Fruit fly (Drosophila melanogaster): ENCODE results near the gene CG10700.

Gene CG10700

DNA sequence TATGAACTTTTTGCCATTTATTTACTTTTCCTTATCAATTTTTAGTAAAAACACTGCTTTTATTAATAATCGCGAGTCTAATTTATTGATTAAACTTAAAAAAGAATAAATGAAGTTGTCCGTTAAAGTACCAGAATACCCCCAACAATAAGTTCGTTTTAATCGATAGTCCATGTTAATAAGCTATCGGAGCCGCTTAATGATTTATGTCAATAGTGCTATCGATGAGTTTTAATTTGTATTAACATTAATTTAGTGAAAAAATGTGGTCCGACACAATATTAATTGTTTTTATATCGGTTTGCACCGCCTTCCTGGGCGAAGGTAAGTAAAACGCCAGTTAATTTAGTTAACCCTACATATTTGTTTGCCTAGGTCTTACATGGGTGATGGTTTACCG is 29.9 kb downstream of the CG10700 start, which contains the start of gene CG10470:
TSS of gene CG10470 (plus strand) at position 165 of the 400 bp plus-strand sequence.
- no peak for TF ChIP-seq CG8478 (optimal IDR thresholded peaks at IDR 0.05)
- no peak for TF ChIP-seq psq (optimal IDR thresholded peaks at IDR 0.05)
- no peak for TF ChIP-seq Dll (optimal IDR thresholded peaks at IDR 0.05)
- no peak for TF ChIP-seq pan (optimal IDR thresholded peaks at IDR 0.05)
- no peak for TF ChIP-seq usp (GFP tag; optimal IDR thresholded peaks at IDR 0.05)
- no peak for TF ChIP-seq EcR (GFP tag; optimal IDR thresholded peaks at IDR 0.05)

DNA sequence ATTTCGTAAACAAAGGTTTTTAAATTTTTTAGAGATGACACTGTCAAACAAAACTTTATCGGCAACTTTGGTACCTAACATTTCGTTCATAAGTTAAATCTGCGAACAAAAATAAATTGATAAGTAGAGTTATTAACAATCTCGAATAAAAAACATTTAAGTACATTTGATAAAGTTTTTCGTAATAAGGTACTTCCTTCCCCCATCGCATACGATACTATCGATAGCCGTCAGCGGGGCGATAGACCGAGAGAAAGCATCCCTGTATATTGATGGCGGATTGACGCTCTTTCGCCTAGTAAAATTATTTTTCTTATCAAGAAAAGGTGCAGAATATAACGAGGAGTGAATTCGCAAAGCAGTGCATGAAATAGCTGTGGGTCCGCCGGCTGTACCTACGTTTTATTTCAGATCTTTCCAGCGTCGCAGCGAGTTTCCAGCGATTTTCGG is 33.7 kb downstream of the CG10700 start, which contains the start of the genes Ttc19 and Acn:
TSS of gene Ttc19 (minus strand) at position 38 of the 450 bp plus-strand sequence.
TSS of gene Acn (plus strand) at position 245 of the 450 bp plus-strand sequence.
- TF ChIP-seq EcR (GFP tag; optimal IDR thresholded peaks at IDR 0.05): no peak

DNA sequence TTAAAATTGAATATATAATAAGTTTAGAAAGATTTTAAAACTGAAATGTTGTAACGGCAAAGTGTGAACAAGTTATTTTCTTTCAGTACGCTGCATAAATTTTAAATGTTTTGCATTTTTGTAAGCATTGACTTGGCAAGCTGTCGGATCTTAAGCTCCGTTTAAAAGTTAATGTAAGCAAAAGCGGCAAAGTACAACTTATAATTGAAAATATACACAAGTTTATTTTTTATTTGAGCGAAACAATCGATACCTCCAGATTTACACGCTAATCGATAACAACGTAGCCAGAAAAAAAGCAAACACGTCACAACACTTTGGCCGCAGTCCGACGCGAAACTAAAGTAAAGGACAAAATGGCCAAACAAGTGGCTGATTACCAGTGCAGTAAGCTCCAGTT is 37.2 kb downstream of the CG10700 start, which contains the start of gene Catsup:
TSS of gene Catsup (plus strand) at position 273 of the 400 bp plus-strand sequence.
- TF ChIP-seq Dll (optimal IDR thresholded peaks at IDR 0.05): no peak
- no peak for TF ChIP-seq pan (optimal IDR thresholded peaks at IDR 0.05)
- no peak for TF ChIP-seq CG8478 (optimal IDR thresholded peaks at IDR 0.05)
- TF ChIP-seq usp (GFP tag; optimal IDR thresholded peaks at IDR 0.05): no peak
- no peak for TF ChIP-seq EcR (GFP tag; optimal IDR thresholded peaks at IDR 0.05)
- TF ChIP-seq psq (optimal IDR thresholded peaks at IDR 0.05): no peak

- TF ChIP-seq psq (optimal IDR thresholded peaks at IDR 0.05): no peak
- TF ChIP-seq Dll (optimal IDR thresholded peaks at IDR 0.05): no peak
Observed at dm6 chr2L:19037455-19037854, 41.4 kb downstream of the CG10700 start.

- TF ChIP-seq CG8478 (optimal IDR thresholded peaks at IDR 0.05): no peak
- no peak for TF ChIP-seq Dll (optimal IDR thresholded peaks at IDR 0.05)
- no peak for TF ChIP-seq psq (optimal IDR thresholded peaks at IDR 0.05)
- TF ChIP-seq EcR (GFP tag; optimal IDR thresholded peaks at IDR 0.05): no peak
- TF ChIP-seq pan (optimal IDR thresholded peaks at IDR 0.05): no peak
Observed at dm6 chr2L:19037011-19037410, 41.8 kb downstream of the CG10700 start.

DNA sequence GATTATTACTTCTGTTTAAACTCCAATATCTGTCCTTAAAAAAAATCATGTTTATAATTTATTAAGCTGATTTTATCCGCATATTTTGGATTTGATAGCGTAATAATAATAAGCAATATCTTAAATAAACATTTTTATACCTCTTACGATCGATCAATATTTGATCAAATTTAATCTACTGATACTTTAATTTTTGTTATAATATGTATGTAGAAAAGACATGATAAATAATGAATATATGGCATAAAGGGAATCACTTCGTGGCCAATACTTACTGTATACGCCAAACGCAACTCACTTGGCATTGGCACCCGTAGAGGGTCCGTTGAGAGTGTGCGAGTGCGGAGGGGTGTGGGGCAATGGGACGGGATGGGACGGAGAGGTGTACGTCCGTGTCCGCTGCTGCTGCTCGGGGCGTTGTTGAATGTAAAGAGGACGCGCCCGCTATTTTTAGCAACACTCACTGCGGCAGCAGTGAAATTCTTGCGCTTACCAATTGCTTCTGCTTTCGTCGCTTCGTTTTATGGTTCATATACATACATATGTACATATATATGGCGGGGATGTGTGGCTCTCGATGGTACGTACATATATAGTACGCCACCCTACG is 42.6 kb downstream of the CG10700 start:
- TF ChIP-seq Dll (optimal IDR thresholded peaks at IDR 0.05): no peak
- TF ChIP-seq EcR (GFP tag; optimal IDR thresholded peaks at IDR 0.05): no peak
- TF ChIP-seq pan (optimal IDR thresholded peaks at IDR 0.05): no peak
- no peak for TF ChIP-seq usp (GFP tag; optimal IDR thresholded peaks at IDR 0.05)
- TF ChIP-seq CG8478 (optimal IDR thresholded peaks at IDR 0.05): no peak

DNA sequence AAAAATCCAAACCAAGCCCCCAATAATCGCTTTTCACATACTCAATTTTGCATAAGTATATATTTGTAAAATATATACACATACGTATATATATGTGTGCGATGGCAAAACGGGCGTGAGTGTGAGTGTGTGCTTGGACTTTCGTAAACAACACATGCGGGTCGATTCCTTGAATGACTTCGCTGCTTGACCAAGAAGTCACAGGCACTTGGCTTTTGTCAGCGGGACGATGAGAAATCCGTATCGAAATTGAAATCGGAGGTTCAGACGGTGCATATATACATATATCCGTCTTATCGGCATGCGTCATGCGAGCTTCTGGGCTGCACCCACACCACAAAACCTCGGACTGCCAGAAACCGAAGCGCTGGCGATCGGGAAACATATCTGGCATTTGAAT is 43.8 kb downstream of the CG10700 start:
- no peak for TF ChIP-seq usp (GFP tag; optimal IDR thresholded peaks at IDR 0.05)
- TF ChIP-seq Dll (optimal IDR thresholded peaks at IDR 0.05): no peak
- no peak for TF ChIP-seq EcR (GFP tag; optimal IDR thresholded peaks at IDR 0.05)
- TF ChIP-seq pan (optimal IDR thresholded peaks at IDR 0.05): no peak
- TF ChIP-seq CG8478 (optimal IDR thresholded peaks at IDR 0.05): no peak
- no peak for TF ChIP-seq psq (optimal IDR thresholded peaks at IDR 0.05)

DNA sequence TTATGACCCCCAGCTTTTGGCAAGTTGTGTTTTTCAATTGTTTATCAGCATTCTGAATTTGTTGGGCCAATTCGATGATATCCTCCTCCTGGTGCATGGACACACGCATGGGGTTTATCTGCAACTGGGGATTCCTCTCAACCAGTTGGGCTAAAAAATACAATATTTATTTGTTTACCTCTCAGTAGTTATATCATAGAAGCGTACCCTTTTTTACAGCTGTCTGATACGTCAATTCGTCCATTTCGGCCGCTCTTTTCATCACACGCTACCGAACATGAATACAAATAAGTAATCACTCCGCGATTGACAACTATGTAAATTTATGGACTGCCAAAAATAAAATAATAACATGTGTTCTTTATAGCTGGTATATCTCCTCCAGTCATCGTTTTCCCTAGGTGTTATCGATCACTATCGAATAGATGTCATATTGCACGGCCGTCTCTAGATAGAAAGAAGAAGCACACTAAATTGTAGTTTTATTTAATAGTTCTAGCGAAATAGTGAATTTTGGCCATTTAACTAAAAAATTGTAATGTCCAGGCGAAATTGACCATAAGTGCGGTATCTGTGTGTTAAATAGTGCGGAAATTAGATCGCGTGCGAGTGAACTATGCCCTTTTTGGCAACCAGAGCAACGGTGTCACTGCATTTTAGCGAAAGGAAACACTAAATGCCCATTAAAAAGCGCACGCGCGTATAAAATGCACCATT is 44.5 kb downstream of the CG10700 start, which contains the start of the genes mib2 and CG31800:
TSS of gene mib2 (plus strand) at position 232 of the 717 bp plus-strand sequence.
TSS of gene CG31800 (minus strand) at position 364 of the 717 bp plus-strand sequence.
- TF ChIP-seq pan (optimal IDR thresholded peaks at IDR 0.05) (no peak), EcR (GFP tag; optimal IDR thresholded peaks at IDR 0.05) (no peak), psq (optimal IDR thresholded peaks at IDR 0.05) (no peak), Dll (optimal IDR thresholded peaks at IDR 0.05) (no peak), usp (GFP tag; optimal IDR thresholded peaks at IDR 0.05) (no peak), CG8478 (optimal IDR thresholded peaks at IDR 0.05) (no peak)

dm6 chr2L:19033288-19033687 is 45.5 kb downstream of the CG10700 start, which contains the start of gene hook:
hook (minus strand) TSS chr2L:19033498.
- no peak for TF ChIP-seq CG8478 (optimal IDR thresholded peaks at IDR 0.05)
- no peak for TF ChIP-seq Dll (optimal IDR thresholded peaks at IDR 0.05)
- TF ChIP-seq EcR (GFP tag; optimal IDR thresholded peaks at IDR 0.05): no peak
- TF ChIP-seq usp (GFP tag; optimal IDR thresholded peaks at IDR 0.05): no peak
- TF ChIP-seq psq (optimal IDR thresholded peaks at IDR 0.05): no peak
- no peak for TF ChIP-seq pan (optimal IDR thresholded peaks at IDR 0.05)

Data from whole organism.